Fruit fly (Drosophila melanogaster): ENCODE measurements around the gene CG42832.
A peak's percentile ranks its signal among the peaks of the same experiment; 100 is the strongest.

CG42832 gene

DNA sequence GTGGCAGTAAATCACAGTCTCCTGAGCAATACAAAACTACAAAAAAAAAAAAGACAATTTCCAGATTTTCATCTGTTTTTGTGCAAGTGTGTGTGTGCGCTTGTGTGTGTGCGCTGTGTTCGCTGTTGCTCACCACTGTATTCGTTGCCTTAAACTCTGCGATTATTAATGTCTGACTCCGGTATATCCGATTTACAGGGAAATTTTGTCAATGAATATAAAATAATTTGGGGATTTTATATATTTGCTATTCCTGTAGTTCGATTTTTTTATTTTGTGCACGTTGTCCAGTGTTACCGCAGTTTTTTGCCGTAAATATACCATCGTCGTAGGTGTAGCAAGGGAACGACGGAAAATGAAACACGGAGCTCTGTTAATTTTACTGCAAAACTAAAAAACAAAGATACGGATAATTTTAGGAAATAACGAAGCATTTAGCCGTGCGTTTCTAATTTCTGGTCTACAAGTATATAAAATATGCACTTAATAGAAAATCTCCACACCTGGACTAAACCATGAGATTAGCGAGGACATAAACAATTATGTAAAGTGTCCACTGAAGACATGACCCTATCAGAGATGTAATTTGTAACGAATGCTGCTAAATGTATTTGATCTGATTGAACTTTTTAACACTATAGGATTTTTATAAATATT lies 654 bp upstream of the CG42832 start, which contains the start of gene Duba (continued):
- TF ChIP-seq CG17802 (tag; optimal IDR thresholded peaks at IDR 0.05) (peak; percentile 72), ab (GFP tag; optimal IDR thresholded peaks at IDR 0.05) (no peak), Ets65A (GFP tag) (peak; percentile 40), Gug (GFP tag; IDR thresholded peaks at IDR 0.05) (peak; percentile 14; the same call in 1 of the 4 replicates), MESR4 (GFP tag; optimal IDR thresholded peaks at IDR 0.05) (peak; percentile 83), vvl (GFP tag; IDR thresholded peaks at IDR 0.05) (peak; percentile 41; the same call in 1 of the 2 replicates), Ets97D (GFP tag; optimal IDR thresholded peaks at IDR 0.05) (peak; percentile 36), CG16813 (GFP tag; IDR thresholded peaks at IDR 0.05; ENCODE audit: partially characterized antibody) (0 out of 3 replicates have a peak, but pooled peaks have one; percentile 20), nmo (GFP tag; optimal IDR thresholded peaks at IDR 0.05) (peak; percentile 67), CG9797 (GFP tag; optimal IDR thresholded peaks at IDR 0.05) (peak; percentile 55), CG4617 (GFP tag; optimal IDR thresholded peaks at IDR 0.05; ENCODE audit: borderline replicate concordance) (peak; percentile 97), Med (GFP tag) (peak; percentile 71), row (GFP tag; IDR thresholded peaks at IDR 0.05) (peak; percentile 62; the same call in 2 of the 3 replicates), Lhr (GFP tag; optimal IDR thresholded peaks at IDR 0.05) (peak; percentile 56), amos (GFP tag; IDR thresholded peaks at IDR 0.05; ENCODE audit: partially characterized antibody) (0 out of 2 replicates have a peak, but pooled peaks have one; percentile 11), Opbp (GFP tag; IDR thresholded peaks at IDR 0.05; ENCODE audit: partially characterized antibody) (0 out of 3 replicates have a peak, but pooled peaks have one; percentile 28), CkIIα-i1 (GFP tag; IDR thresholded peaks at IDR 0.05) (no peak), Dek (tag; optimal IDR thresholded peaks at IDR 0.05) (no peak), crp (GFP tag; optimal IDR thresholded peaks at IDR 0.05) (peak in 1 of 2 experiments; percentile 23), CG7357 (GFP tag; IDR thresholded peaks at IDR 0.05) (peak; percentile 84), ind (GFP tag; optimal IDR thresholded peaks at IDR 0.05) (no peak), YL-1 (GFP tag; optimal IDR thresholded peaks at IDR 0.05) (peak; percentile 8), CoRest (tag; optimal IDR thresholded peaks at IDR 0.05) (peak; percentile 51), Aef1 (GFP tag; IDR thresholded peaks at IDR 0.05) (no peak), CG6175 (GFP tag; IDR thresholded peaks at IDR 0.05) (no peak), MBD-R2 (GFP tag; IDR thresholded peaks at IDR 0.05) (peak; percentile 27; the same call in 1 of the 2 replicates), hb (GFP tag; IDR thresholded peaks at IDR 0.05; ENCODE audit: partially characterized antibody) (no peak), stwl (tag; optimal IDR thresholded peaks at IDR 0.05) (peak; percentile 99), pita (GFP tag; optimal IDR thresholded peaks at IDR 0.05) (peak; percentile 63), seq (GFP tag; IDR thresholded peaks at IDR 0.05) (no peak), CG3281 (GFP tag; optimal IDR thresholded peaks at IDR 0.05) (no peak), vnd (GFP tag; IDR thresholded peaks at IDR 0.05; ENCODE audit: partially characterized antibody) (no peak), CG1024 (GFP tag; IDR thresholded peaks at IDR 0.05) (peak; percentile 59; the same call in 1 of the 2 replicates), CG30020 (tag; optimal IDR thresholded peaks at IDR 0.05) (peak; percentile 95), Hmr (GFP tag; optimal IDR thresholded peaks at IDR 0.05) (peak; percentile 2), CG11085 (GFP tag; IDR thresholded peaks at IDR 0.05) (no peak)

DNA sequence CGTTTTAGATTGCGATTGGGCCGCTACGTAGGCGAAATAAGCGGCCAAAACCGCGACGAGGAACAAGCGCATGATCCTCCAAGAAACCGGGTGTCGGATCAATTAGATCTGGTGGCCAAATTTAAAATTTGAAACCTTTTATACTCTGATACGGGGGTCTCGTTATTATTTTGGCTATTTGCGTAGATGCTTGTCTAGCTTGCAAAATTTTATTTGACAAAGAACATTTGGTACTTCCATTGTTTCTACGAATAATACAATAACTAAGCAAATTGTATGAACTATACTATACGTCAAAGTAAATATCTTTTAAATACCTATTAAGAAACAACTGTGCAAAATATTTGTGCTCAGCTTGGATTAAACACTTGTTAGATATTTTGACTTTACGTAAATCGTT lies 10.1 kb downstream of the CG42832 start, which contains the start of gene Muc68Ca:
Gene Muc68Ca (minus strand): TSS at position 101 of the 400 bp plus-strand sequence.
- TF ChIP-seq CG7357 (GFP tag; IDR thresholded peaks at IDR 0.05) = no peak
- no peak for TF ChIP-seq tio (GFP tag; optimal IDR thresholded peaks at IDR 0.05)
- TF ChIP-seq CG3847 (GFP tag; IDR thresholded peaks at IDR 0.05) = no peak
- no peak for TF ChIP-seq CG7745 (tag; optimal IDR thresholded peaks at IDR 0.05)
- no peak for TF ChIP-seq tap (tag; optimal IDR thresholded peaks at IDR 0.05)
- TF ChIP-seq twi (tag; optimal IDR thresholded peaks at IDR 0.05) = no peak
- no peak for TF ChIP-seq Oaz (GFP tag; IDR thresholded peaks at IDR 0.05)
- TF ChIP-seq Bteb2 (GFP tag; optimal IDR thresholded peaks at IDR 0.05) = no peak
- no peak for TF ChIP-seq crp (GFP tag; optimal IDR thresholded peaks at IDR 0.05)
- TF ChIP-seq CG7963 (GFP tag; IDR thresholded peaks at IDR 0.05; ENCODE audit: partially characterized antibody) = no peak
- no peak for TF ChIP-seq CG2712 (tag; optimal IDR thresholded peaks at IDR 0.05)

All from whole organism, embryonic.